Fruit fly (Drosophila melanogaster): ENCODE results near the gene Rab11.

Gene Rab11

dm6 chr3R:21101453-21102214, 9.6 kb upstream of the Rab11 start, which contains the start of the genes CG7044 and Tbc1d22 (continued):
- TF ChIP-seq CG6689 (GFP tag; IDR thresholded peaks at IDR 0.05) (peak; percentile 50; the same call in 1 of the 2 replicates), CG3726 (GFP tag; IDR thresholded peaks at IDR 0.05) (no peak), CG31365 (tag; optimal IDR thresholded peaks at IDR 0.05) (no peak), fu2 (GFP tag; optimal IDR thresholded peaks at IDR 0.05) (no peak), dmrt99B (tag; optimal IDR thresholded peaks at IDR 0.05) (no peak), Gsc (GFP tag; IDR thresholded peaks at IDR 0.05) (no peak), maf-S (GFP tag; optimal IDR thresholded peaks at IDR 0.05) (no peak), CG16813 (GFP tag; IDR thresholded peaks at IDR 0.05; ENCODE audit: partially characterized antibody) (peak; percentile 40; the same call in 2 of the 3 replicates), en (GFP tag; optimal IDR thresholded peaks at IDR 0.05) (no peak), CG13287 (GFP tag; IDR thresholded peaks at IDR 0.05; ENCODE audit: partially characterized antibody) (0 out of 2 replicates have a peak, but pooled peaks have one; percentile 7), HHEX (GFP tag; optimal IDR thresholded peaks at IDR 0.05) (no peak), CG3281 (GFP tag; optimal IDR thresholded peaks at IDR 0.05) (no peak), CG14441 (GFP tag; IDR thresholded peaks at IDR 0.05) (no peak), CG11560 (tag; IDR thresholded peaks at IDR 0.05) (no peak), stwl (tag; optimal IDR thresholded peaks at IDR 0.05) (peak; percentile 37), Pdp1 (GFP tag; optimal IDR thresholded peaks at IDR 0.05) (peak; percentile 13 to 33), CG3847 (GFP tag; IDR thresholded peaks at IDR 0.05) (peak; percentile 36; the same call in 1 of the 2 replicates), CG32532 (GFP tag; IDR thresholded peaks at IDR 0.05) (peak; percentile 38), Dfd (GFP tag; optimal IDR thresholded peaks at IDR 0.05) (no peak), schlank (tag; optimal IDR thresholded peaks at IDR 0.05) (no peak), Atf6 (GFP tag; IDR thresholded peaks at IDR 0.05) (no peak), fd102C (GFP tag; optimal IDR thresholded peaks at IDR 0.05) (no peak), lilli (GFP tag; optimal IDR thresholded peaks at IDR 0.05) (peak; percentile 68), CG3407 (GFP tag; optimal IDR thresholded peaks at IDR 0.05) (no peak), Kr (GFP tag; optimal IDR thresholded peaks at IDR 0.05) (no peak), CG17829 (tag; optimal IDR thresholded peaks at IDR 0.05) (peak; percentile 42), klu (GFP tag; IDR thresholded peaks at IDR 0.05) (no peak), aop (GFP tag; IDR thresholded peaks at IDR 0.05) (no peak), CG4730 (GFP tag; IDR thresholded peaks at IDR 0.05) (no peak), Nf-YA (GFP tag; IDR thresholded peaks at IDR 0.05) (no peak), ttk (GFP tag; IDR thresholded peaks at IDR 0.05) (no peak; the same call in 1 of the 2 replicates), CG8388 (GFP tag; optimal IDR thresholded peaks at IDR 0.05) (peak; percentile 10), Ravus (GFP tag; IDR thresholded peaks at IDR 0.05) (no peak), D19A (tag; optimal IDR thresholded peaks at IDR 0.05) (no peak), hb (GFP tag; IDR thresholded peaks at IDR 0.05; ENCODE audit: partially characterized antibody) (no peak), CG10209 (GFP tag; optimal IDR thresholded peaks at IDR 0.05) (peak; percentile 29), tna (GFP tag; IDR thresholded peaks at IDR 0.05; ENCODE audit: partially characterized antibody) (no peak), sima (GFP tag; optimal IDR thresholded peaks at IDR 0.05) (no peak), CG18476 (GFP tag; optimal IDR thresholded peaks at IDR 0.05) (peak; percentile 19), CkIIα-i1 (GFP tag; IDR thresholded peaks at IDR 0.05) (no peak), esg (GFP tag; conservative IDR thresholded peaks at IDR 0.05) (no peak), Vsx1 (GFP tag; optimal IDR thresholded peaks at IDR 0.05) (no peak), CG11723 (GFP tag; optimal IDR thresholded peaks at IDR 0.05) (no peak), CG2889 (GFP tag; IDR thresholded peaks at IDR 0.05) (no peak), CG9797 (GFP tag; optimal IDR thresholded peaks at IDR 0.05) (peak; percentile 66), CG4707 (GFP tag; optimal IDR thresholded peaks at IDR 0.05) (no peak), CG7928 (GFP tag; optimal IDR thresholded peaks at IDR 0.05) (no peak), Ptx1 (GFP tag; IDR thresholded peaks at IDR 0.05) (peak; percentile 44; the same call in 1 of the 2 replicates), cg (GFP tag; optimal IDR thresholded peaks at IDR 0.05) (no peak)

All from whole organism, embryonic.